Worm (Caenorhabditis elegans): ENCODE results near the gene best-4.
A peak's percentile ranks its signal among the peaks of the same experiment; 100 is the strongest.

The best-4 gene

ce11 chrII:24559-24998 is 12.9 kb upstream of the best-4 start, which contains the start of gene enee-1 (continued):
- peak; percentile 82 for TF ChIP-seq xbp-1 (tag; optimal IDR thresholded peaks at IDR 0.05)
- peak; percentile 80 for TF ChIP-seq fos-1 (tag; optimal IDR thresholded peaks at IDR 0.05)
- TF ChIP-seq rnt-1 (tag; optimal IDR thresholded peaks at IDR 0.05): peak; percentile 90
- TF ChIP-seq elt-3 (tag; optimal IDR thresholded peaks at IDR 0.05): peak in 2 of 6 experiments; percentile 61 to 69
- peak; percentile 72 for TF ChIP-seq C04F5.9 (tag; optimal IDR thresholded peaks at IDR 0.05)
- TF ChIP-seq nhr-76 (tag; optimal IDR thresholded peaks at IDR 0.05): peak; percentile 40
- TF ChIP-seq pag-3 (tag; optimal IDR thresholded peaks at IDR 0.05; ENCODE audit: borderline replicate concordance, insufficient read depth): no peak
- no peak for TF ChIP-seq ceh-90 (tag; optimal IDR thresholded peaks at IDR 0.05)
- TF ChIP-seq zag-1 (tag; optimal IDR thresholded peaks at IDR 0.05): peak; percentile 72
- peak; percentile 84 for TF ChIP-seq unc-86 (tag; optimal IDR thresholded peaks at IDR 0.05)
- TF ChIP-seq ceh-82 (tag; optimal IDR thresholded peaks at IDR 0.05): peak; percentile 89 to 93 (median 92)
- TF ChIP-seq efl-1 (optimal IDR thresholded peaks at IDR 0.05): peak; percentile 85 to 96
- TF ChIP-seq efl-1 (GFP tag; optimal IDR thresholded peaks at IDR 0.05 in 1 of 2): peak; percentile 98 to 100
- TF ChIP-seq aha-1 (tag; optimal IDR thresholded peaks at IDR 0.05): peak; percentile 61
- no peak for TF ChIP-seq efl-3 (GFP tag; optimal IDR thresholded peaks at IDR 0.05)
- TF ChIP-seq ces-1 (GFP tag; optimal IDR thresholded peaks at IDR 0.05): no peak
- no peak for TF ChIP-seq unc-98 (GFP tag; IDR thresholded peaks at IDR 0.05)
- no peak for TF ChIP-seq mef-2 (tag; optimal IDR thresholded peaks at IDR 0.05)
- TF ChIP-seq Y116A8C.19 (tag; optimal IDR thresholded peaks at IDR 0.05; ENCODE audit: borderline replicate concordance): no peak
- TF ChIP-seq F16B12.6 (tag; optimal IDR thresholded peaks at IDR 0.05): peak; percentile 68
- peak; percentile 78 for TF ChIP-seq lin-14 (GFP tag; optimal IDR thresholded peaks at IDR 0.05)
- no peak for TF ChIP-seq sptf-1 (tag; optimal IDR thresholded peaks at IDR 0.05)
- no peak for TF ChIP-seq tlp-1 (tag; optimal IDR thresholded peaks at IDR 0.05)
- peak; percentile 89 to 95 for TF ChIP-seq lsy-2 (tag; optimal IDR thresholded peaks at IDR 0.05)
- peak; percentile 38 for TF ChIP-seq lir-3 (tag; optimal IDR thresholded peaks at IDR 0.05; ENCODE audit: poor library complexity)
- TF ChIP-seq tbx-2 (tag; optimal IDR thresholded peaks at IDR 0.05): peak; percentile 88
- TF ChIP-seq nhr-71 (tag; optimal IDR thresholded peaks at IDR 0.05): peak; percentile 93
- TF ChIP-seq dsc-1 (tag; optimal IDR thresholded peaks at IDR 0.05): peak; percentile 88
- peak; percentile 89 for TF ChIP-seq ztf-4 (tag; optimal IDR thresholded peaks at IDR 0.05)
- TF ChIP-seq unc-30 (tag; optimal IDR thresholded peaks at IDR 0.05): no peak
- TF ChIP-seq nhr-47 (tag; optimal IDR thresholded peaks at IDR 0.05): peak; percentile 93
- TF ChIP-seq sox-4 (tag; optimal IDR thresholded peaks at IDR 0.05): peak; percentile 43
- peak; percentile 82 for TF ChIP-seq irx-1 (tag; optimal IDR thresholded peaks at IDR 0.05)
- peak; percentile 86 for TF ChIP-seq jun-1 (tag; optimal IDR thresholded peaks at IDR 0.05)
- peak; percentile 90 for TF ChIP-seq mep-1 (tag; optimal IDR thresholded peaks at IDR 0.05)
- TF ChIP-seq hlh-17 (GFP tag; optimal IDR thresholded peaks at IDR 0.05; ENCODE audit: borderline replicate concordance): no peak
- peak; percentile 26 for TF ChIP-seq C34B4.2 (tag; optimal IDR thresholded peaks at IDR 0.05)
- TF ChIP-seq blmp-1 (tag; optimal IDR thresholded peaks at IDR 0.05): peak; percentile 76
- TF ChIP-seq lin-15B (tag; optimal IDR thresholded peaks at IDR 0.05): peak; percentile 83
- peak in 1 of 2 experiments; percentile 74 for TF ChIP-seq ztf-11 (tag; optimal IDR thresholded peaks at IDR 0.05)
- TF ChIP-seq isw-1 (GFP tag; IDR thresholded peaks at IDR 0.05): peak; percentile 86
- no peak for TF ChIP-seq ceh-63 (GFP tag; optimal IDR thresholded peaks at IDR 0.05)
- peak; percentile 80 for TF ChIP-seq nhr-77 (tag; optimal IDR thresholded peaks at IDR 0.05)
- peak; percentile 86 for TF ChIP-seq swsn-7 (tag; optimal IDR thresholded peaks at IDR 0.05)
- peak; percentile 87 for TF ChIP-seq fkh-8 (tag; optimal IDR thresholded peaks at IDR 0.05)
- peak; percentile 78 for TF ChIP-seq fkh-10 (GFP tag; optimal IDR thresholded peaks at IDR 0.05)
- peak; percentile 61 for TF ChIP-seq snpc-4 (tag; optimal IDR thresholded peaks at IDR 0.05)
- TF ChIP-seq hpl-2 (GFP tag; optimal IDR thresholded peaks at IDR 0.05): no peak
- peak; percentile 80 for TF ChIP-seq aly-2 (tag; optimal IDR thresholded peaks at IDR 0.05)
- peak in 1 of 2 experiments; percentile 80 for TF ChIP-seq mdl-1 (tag; optimal IDR thresholded peaks at IDR 0.05)
- no peak for TF ChIP-seq nhr-12 (tag; optimal IDR thresholded peaks at IDR 0.05)
- TF ChIP-seq unc-62 (GFP tag; optimal IDR thresholded peaks at IDR 0.05): no peak
- TF ChIP-seq alr-1 (tag; optimal IDR thresholded peaks at IDR 0.05; ENCODE audit: borderline replicate concordance): no peak
